Worm (Caenorhabditis elegans) whole organism, L4 larva: ENCODE results near the gene gpa-6.

Experiments used
- D1046.2 ChIP-seq: fragments of 200-800 bp; sonication (Bioruptor generic); IDR thresholded peaks from 2 replicates; pipeline ENCODE4 v1.3.6; 2022; ENCODE audit warnings: missing genetic modification characterization, missing compliant biosample characterization
- F26F4.8 ChIP-seq: fragments of 200-800 bp; sonication (Bioruptor generic); conservative IDR thresholded peaks from 2 replicates; pipeline ENCODE4 v1.3.6; 2022; ENCODE audit warnings: missing genetic modification characterization, missing compliant biosample characterization
- F49E8.2 ChIP-seq: sonication (generic microtip); optimal IDR thresholded peaks from 2 replicates; lab custom pipeline; 2016; ENCODE audit warnings: missing compliant biosample characterization, mild to moderate bottlenecking, missing genetic modification characterization, borderline replicate concordance
- R02D3.7 ChIP-seq: fragments of 150-350 bp; sonication (generic microtip); optimal IDR thresholded peaks from 3 replicates; lab custom pipeline; 2014; ENCODE audit warnings: missing biosample characterization, missing genetic modification characterization
- ZK546.5 ChIP-seq, 2 experiments: sonication (generic microtip); optimal IDR thresholded peaks; 2 replicates each; lab custom pipeline; 2017; ENCODE audit warnings: missing biosample characterization in 2 of 2, missing genetic modification characterization in 2 of 2
- ama-1 ChIP-seq: fragments of 150-350 bp; optimal IDR thresholded peaks from 2 replicates; lab custom pipeline; 2014; ENCODE audit warnings: inconsistent platforms, mixed read lengths
- attf-4 ChIP-seq: sonication (generic microtip); optimal IDR thresholded peaks from 3 replicates; lab custom pipeline; 2017; ENCODE audit warnings: missing biosample characterization, missing genetic modification characterization
- ceh-44 ChIP-seq: fragments of 200-800 bp; sonication (Bioruptor generic); IDR thresholded peaks from 2 replicates; pipeline ENCODE4 v1.3.6; 2022; ENCODE audit warnings: missing genetic modification reagents, missing genetic modification characterization, missing compliant biosample characterization
- ces-1 ChIP-seq: fragments of 150-350 bp; sonication (generic microtip); optimal IDR thresholded peaks from 4 replicates; lab custom pipeline; 2014; ENCODE audit warnings: missing biosample characterization, missing genetic modification reagents, missing genetic modification characterization
- cey-2 ChIP-seq: sonication (generic microtip); optimal IDR thresholded peaks from 3 replicates; lab custom pipeline; 2017; ENCODE audit warnings: missing genetic modification characterization, mild to moderate bottlenecking, missing compliant biosample characterization, antibody characterized with exemption, borderline replicate concordance; ENCODE audit not compliant: insufficient read depth
- daf-12 ChIP-seq: fragments of 150-350 bp; optimal IDR thresholded peaks from 2 replicates; lab custom pipeline; 2014; ENCODE audit warnings: missing biosample characterization, missing genetic modification reagents, missing genetic modification characterization
- daf-16 ChIP-seq, 3 experiments: sonication (generic microtip); optimal IDR thresholded peaks; 2 replicates each; lab custom pipeline; 2016 to 2017; ENCODE audit warnings: missing genetic modification characterization in 3 of 3, missing genetic modification reagents in 3 of 3, mild to moderate bottlenecking in 2 of 3, missing compliant biosample characterization in 2 of 3, missing biosample characterization in 1 of 3, moderate library complexity in 1 of 3
- daf-19 ChIP-seq: fragments of 200-800 bp; sonication (Bioruptor generic); conservative IDR thresholded peaks from 2 replicates; pipeline ENCODE4 v1.3.6; 2022; ENCODE audit warnings: missing genetic modification characterization, missing compliant biosample characterization
- dmd-8 ChIP-seq: fragments of 200-800 bp; sonication (Bioruptor generic); IDR thresholded peaks from 2 replicates; pipeline ENCODE4 v1.3.6; 2022; ENCODE audit warnings: missing genetic modification characterization, missing compliant biosample characterization
- dpl-1 ChIP-seq: fragments of 150-350 bp; optimal IDR thresholded peaks from 2 replicates; lab custom pipeline; 2014; ENCODE audit warnings: missing biosample characterization, missing genetic modification reagents, missing genetic modification characterization
- duxl-1 ChIP-seq: sonication (generic microtip); optimal IDR thresholded peaks from 2 replicates; lab custom pipeline; 2016; ENCODE audit warnings: mild to moderate bottlenecking, missing genetic modification characterization, moderate library complexity, missing compliant biosample characterization; ENCODE audit not compliant: poor library complexity
- egl-27 ChIP-seq: sonication (generic microtip); optimal IDR thresholded peaks from 3 replicates; lab custom pipeline; 2017; ENCODE audit warnings: missing biosample characterization, missing genetic modification reagents, missing genetic modification characterization
- gei-8 ChIP-seq: fragments of 200-800 bp; sonication (Bioruptor generic); optimal IDR thresholded peaks from 2 replicates; lab custom pipeline; 2018; ENCODE audit warnings: mild to moderate bottlenecking, missing genetic modification characterization, missing compliant biosample characterization
- hlh-11 ChIP-seq: fragments of 200-800 bp; sonication (Bioruptor generic); optimal IDR thresholded peaks from 2 replicates; lab custom pipeline; 2018; ENCODE audit warnings: mild to moderate bottlenecking, missing genetic modification characterization, missing compliant biosample characterization
- hlh-30 ChIP-seq: sonication (generic microtip); optimal IDR thresholded peaks from 2 replicates; lab custom pipeline; 2017; ENCODE audit warnings: antibody characterized with exemption, mild to moderate bottlenecking, missing genetic modification characterization, missing compliant biosample characterization; ENCODE audit not compliant: insufficient read depth
- hmg-1.1 ChIP-seq: fragments of 200-800 bp; sonication (Bioruptor generic); IDR thresholded peaks from 2 replicates; pipeline ENCODE4 v1.3.6; 2022; ENCODE audit warnings: missing genetic modification reagents, missing genetic modification characterization, missing compliant biosample characterization
- jun-1 ChIP-seq: fragments of 150-350 bp; optimal IDR thresholded peaks from 2 replicates; lab custom pipeline; 2014; ENCODE audit warnings: missing biosample characterization, missing genetic modification reagents, missing genetic modification characterization
- lin-1 ChIP-seq: fragments of 200-800 bp; sonication (Bioruptor generic); IDR thresholded peaks from 2 replicates; pipeline ENCODE4 v1.3.6; 2022; ENCODE audit warnings: missing genetic modification reagents, missing genetic modification characterization, missing compliant biosample characterization
- lin-29 ChIP-seq: fragments of 200-800 bp; sonication (Bioruptor generic); IDR thresholded peaks from 2 replicates; pipeline ENCODE4 v1.3.6; 2022; ENCODE audit warnings: missing genetic modification reagents, missing genetic modification characterization, missing compliant biosample characterization
- lin-39 ChIP-seq: fragments of 150-350 bp; optimal IDR thresholded peaks from 2 replicates; lab custom pipeline; 2014; ENCODE audit warnings: missing biosample characterization, missing genetic modification reagents, missing genetic modification characterization
- madf-5 ChIP-seq, 2 experiments: fragments of 200-800 bp; sonication (Bioruptor generic); IDR thresholded peaks; 2 replicates each; pipeline ENCODE4 v1.3.6; 2022; ENCODE audit warnings: missing compliant biosample characterization in 2 of 2, missing genetic modification characterization in 2 of 2
- mdl-1 ChIP-seq, 2 experiments: fragments of 150-350 bp in 1 of 2; sonication (generic microtip) in 1 of 2; optimal IDR thresholded peaks; 2 replicates each; lab custom pipeline; 2014 to 2017; ENCODE audit warnings: missing biosample characterization in 2 of 2, missing genetic modification characterization in 2 of 2
- mdt-29 ChIP-seq: fragments of 200-800 bp; sonication (Bioruptor generic); IDR thresholded peaks from 2 replicates; pipeline ENCODE4 v1.3.6; 2022; ENCODE audit warnings: missing genetic modification reagents, missing genetic modification characterization, missing compliant biosample characterization
- mes-2 ChIP-seq: sonication (generic microtip); optimal IDR thresholded peaks from 2 replicates; lab custom pipeline; 2016; ENCODE audit warnings: missing genotype, mild to moderate bottlenecking, missing genetic modification characterization, missing compliant biosample characterization; ENCODE audit not compliant: poor library complexity, severe bottlenecking
- mxl-3 ChIP-seq: fragments of 200-800 bp; sonication (Bioruptor generic); optimal IDR thresholded peaks from 2 replicates; lab custom pipeline; 2018; ENCODE audit warnings: mild to moderate bottlenecking, missing genetic modification characterization, missing compliant biosample characterization
- nhr-11 ChIP-seq: fragments of 150-350 bp; optimal IDR thresholded peaks from 2 replicates; lab custom pipeline; 2014; ENCODE audit warnings: missing biosample characterization, missing genetic modification characterization
- nhr-28 ChIP-seq: fragments of 150-350 bp; optimal IDR thresholded peaks from 2 replicates; lab custom pipeline; 2014; ENCODE audit warnings: missing biosample characterization, missing genetic modification characterization
- nhr-42 ChIP-seq: fragments of 200-800 bp; sonication (Bioruptor generic); IDR thresholded peaks from 2 replicates; pipeline ENCODE4 v1.3.6; 2022; ENCODE audit warnings: missing genetic modification characterization, missing compliant biosample characterization
- nhr-6 ChIP-seq: fragments of 150-350 bp; optimal IDR thresholded peaks from 2 replicates; lab custom pipeline; 2014; ENCODE audit warnings: missing biosample characterization, missing genetic modification characterization
- nhr-76 ChIP-seq: fragments of 150-350 bp; optimal IDR thresholded peaks from 2 replicates; lab custom pipeline; 2014; ENCODE audit warnings: missing biosample characterization, missing genetic modification characterization
- nhr-77 ChIP-seq: fragments of 150-350 bp; optimal IDR thresholded peaks from 2 replicates; lab custom pipeline; 2014; ENCODE audit warnings: missing biosample characterization, missing genetic modification characterization
- php-3 ChIP-seq: fragments of 200-800 bp; sonication (Bioruptor generic); IDR thresholded peaks from 2 replicates; pipeline ENCODE4 v1.3.6; 2022; ENCODE audit warnings: missing genetic modification reagents, missing genetic modification characterization, missing compliant biosample characterization
- skn-1 ChIP-seq: fragments of 150-350 bp; optimal IDR thresholded peaks from 2 replicates; lab custom pipeline; 2014; ENCODE audit warnings: missing biosample characterization, missing genetic modification characterization
- snpc-1.2 ChIP-seq: fragments of 200-800 bp; sonication (Bioruptor generic); IDR thresholded peaks from 2 replicates; pipeline ENCODE4 v1.3.6; 2022; ENCODE audit warnings: missing genetic modification reagents, missing genetic modification characterization, missing compliant biosample characterization
- tag-97 ChIP-seq: fragments of 200-800 bp; sonication (Bioruptor generic); IDR thresholded peaks from 2 replicates; pipeline ENCODE4 v1.3.6; 2022; ENCODE audit warnings: missing genetic modification characterization, missing compliant biosample characterization
- unc-39 ChIP-seq: sonication (generic microtip); optimal IDR thresholded peaks from 2 replicates; lab custom pipeline; 2017; ENCODE audit warnings: missing biosample characterization, missing genetic modification characterization
- zag-1 ChIP-seq: fragments of 150-350 bp; optimal IDR thresholded peaks from 2 replicates; lab custom pipeline; 2014; ENCODE audit warnings: missing biosample characterization, missing genetic modification characterization
- zfp-3 ChIP-seq: fragments of 200-800 bp; sonication (Bioruptor generic); conservative IDR thresholded peaks from 2 replicates; pipeline ENCODE4 v1.3.6; 2022; ENCODE audit warnings: missing genetic modification reagents, missing genetic modification characterization, missing compliant biosample characterization
- zip-11 ChIP-seq: fragments of 200-800 bp; sonication (Bioruptor generic); IDR thresholded peaks from 2 replicates; pipeline ENCODE4 v1.3.6; 2022; ENCODE audit warnings: missing genetic modification characterization, missing compliant biosample characterization
- ztf-11 ChIP-seq: fragments of 150-350 bp; optimal IDR thresholded peaks from 2 replicates; lab custom pipeline; 2014; ENCODE audit warnings: missing biosample characterization, missing genetic modification characterization

Gene gpa-6

DNA sequence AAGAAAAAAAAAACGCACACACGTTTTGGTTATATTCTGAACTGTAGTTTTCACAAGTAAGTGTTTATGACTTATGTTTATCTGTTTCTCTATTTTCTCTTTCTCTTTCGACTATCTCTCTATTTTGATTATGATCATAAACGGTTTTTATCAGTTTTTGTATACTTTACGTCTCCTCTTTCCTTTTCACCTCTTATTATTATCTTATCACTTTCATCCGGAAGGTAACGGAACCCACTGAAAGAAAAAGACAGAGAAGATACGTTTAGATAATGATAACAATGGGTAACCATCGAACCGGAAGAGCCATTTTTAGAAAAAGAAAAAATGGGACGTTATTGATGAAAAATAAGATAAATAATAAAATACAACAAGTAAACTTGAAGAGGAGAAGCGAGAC is 25.3 kb upstream of the gpa-6 start (continued):
- TF ChIP-seq D1046.2 (no peak), hmg-1.1 (no peak), mdt-29 (GFP tag; lab: Robert Waterston, UW) (no peak), madf-5 (GFP tag; IDR thresholded peaks at IDR 0.05; lab: Robert Waterston, UW) (no peak), unc-39 (tag; lab: Kevin White, UChicago) (no peak), tag-97 (no peak), F26F4.8 (GFP tag; lab: Robert Waterston, UW) (no peak), zfp-3 (GFP tag; lab: Robert Waterston, UW) (no peak), cey-2 (tag; lab: Kevin White, UChicago) (peak; percentile 66), dmd-8 (GFP tag; lab: Robert Waterston, UW) (no peak), mdl-1 (tag; optimal IDR thresholded peaks at IDR 0.05; lab: Kevin White, UChicago) (peak in 1 of 2 experiments; percentile 66), egl-27 (tag; lab: Kevin White, UChicago) (no peak), F49E8.2 (tag; lab: Kevin White, UChicago) (no peak), ceh-44 (no peak), daf-19 (GFP tag; lab: Robert Waterston, UW) (no peak), mes-2 (no peak), daf-12 (tag; lab: Kevin White, UChicago) (no peak), jun-1 (tag; lab: Kevin White, UChicago) (peak; percentile 35), dpl-1 (no peak), hlh-11 (peak; percentile 85), nhr-77 (tag; lab: Kevin White, UChicago) (peak; percentile 80), nhr-6 (tag; lab: Kevin White, UChicago) (no peak), ztf-11 (tag; lab: Kevin White, UChicago) (no peak), daf-16 (GFP tag; optimal IDR thresholded peaks at IDR 0.05; lab: Kevin White, UChicago) (peak in 1 of 2 experiments; percentile 59), daf-16 (tag; optimal IDR thresholded peaks at IDR 0.05; lab: Kevin White, UChicago) (peak; percentile 98), lin-39 (tag; lab: Kevin White, UChicago) (no peak), ZK546.5 (tag; optimal IDR thresholded peaks at IDR 0.05; lab: Kevin White, UChicago) (no peak), snpc-1.2 (GFP tag; lab: Robert Waterston, UW) (no peak), ces-1 (no peak), ama-1 (lab: Kevin White, UChicago) (no peak)

DNA sequence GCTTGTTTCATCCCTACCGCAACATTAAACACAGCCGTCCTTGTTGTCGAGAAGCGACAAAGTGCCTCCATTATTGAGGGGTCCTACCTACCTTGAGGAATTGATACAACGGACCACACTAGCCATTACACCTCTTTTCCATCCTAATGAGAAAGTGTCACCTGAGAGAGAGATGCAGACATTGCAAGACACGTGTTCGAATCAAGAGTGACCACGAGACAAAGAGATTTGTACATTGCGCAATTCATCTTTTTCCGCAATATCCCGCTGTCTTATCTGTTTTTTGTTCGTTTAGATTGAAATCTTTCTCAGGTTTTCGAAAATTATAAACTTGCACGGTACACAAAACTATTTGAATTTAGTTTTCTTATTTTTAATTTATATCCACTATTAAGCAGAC is 21.9 kb upstream of the gpa-6 start:
- no peak for TF ChIP-seq lin-1 (GFP tag; lab: Robert Waterston, UW)
- TF ChIP-seq attf-4 (tag; lab: Kevin White, UChicago): no peak
- no peak for TF ChIP-seq skn-1 (tag; lab: Kevin White, UChicago)
- peak in 1 of 2 experiments; percentile 2 for TF ChIP-seq daf-16 (GFP tag; optimal IDR thresholded peaks at IDR 0.05; lab: Kevin White, UChicago)
- TF ChIP-seq daf-16 (tag; optimal IDR thresholded peaks at IDR 0.05; lab: Kevin White, UChicago): no peak
- no peak for TF ChIP-seq gei-8
- no peak for TF ChIP-seq nhr-42 (GFP tag; lab: Robert Waterston, UW)
- TF ChIP-seq hlh-30 (tag; lab: Kevin White, UChicago): peak; percentile 95
- TF ChIP-seq mdl-1 (tag; optimal IDR thresholded peaks at IDR 0.05; lab: Kevin White, UChicago): peak in 1 of 2 experiments; percentile 81
- no peak for TF ChIP-seq php-3 (GFP tag; lab: Robert Waterston, UW)
- TF ChIP-seq R02D3.7 (tag; lab: Kevin White, UChicago): no peak
- TF ChIP-seq ama-1 (lab: Kevin White, UChicago): no peak
- TF ChIP-seq lin-29 (GFP tag; lab: Robert Waterston, UW): no peak
- no peak for TF ChIP-seq duxl-1 (tag; lab: Kevin White, UChicago)
- TF ChIP-seq nhr-11: peak; percentile 53
- TF ChIP-seq hlh-11: peak; percentile 63
- TF ChIP-seq nhr-28: peak; percentile 26
- TF ChIP-seq zip-11 (GFP tag; lab: Robert Waterston, UW): no peak
- TF ChIP-seq mxl-3 (GFP tag; lab: Kevin White, UChicago): peak; percentile 92
- TF ChIP-seq zag-1 (tag; lab: Kevin White, UChicago): no peak
- TF ChIP-seq nhr-76 (tag; lab: Kevin White, UChicago): no peak
- TF ChIP-seq, all 104 proteins: peak for 7
